Fruit fly (Drosophila melanogaster) whole organism, wandering third instar larva: ENCODE results near the gene betaGlu.

Experiments used
- Dfd ChIP-seq: fragments of >200 bp; optimal IDR thresholded peaks from 2 replicates; lab custom pipeline; 2017; ENCODE audit warnings: missing biosample characterization, missing genetic modification characterization
- HLH106 ChIP-seq: fragments of 200-800 bp; optimal IDR thresholded peaks from 3 replicates; lab custom pipeline; 2019; ENCODE audit warnings: missing biosample characterization, mild to moderate bottlenecking, missing genetic modification characterization, moderate library complexity
- Hnf4 ChIP-seq: fragments of 200-800 bp; sonication (Bioruptor generic); optimal IDR thresholded peaks from 2 replicates; lab custom pipeline; 2016; ENCODE audit warnings: missing biosample characterization, mild to moderate bottlenecking, missing genetic modification characterization
- br ChIP-seq: fragments of 200-800 bp; sonication (Bioruptor generic); optimal IDR thresholded peaks from 2 replicates; lab custom pipeline; 2016; ENCODE audit warnings: missing biosample characterization, missing genetic modification characterization
- jim ChIP-seq: fragments of 175-275, 200-325 bp; sonication (Bioruptor generic); optimal IDR thresholded peaks from 2 replicates; lab custom pipeline; 2016; ENCODE audit warnings: missing biosample characterization, mild to moderate bottlenecking, missing genetic modification characterization
- usp ChIP-seq: fragments of >200 bp; optimal IDR thresholded peaks from 2 replicates; lab custom pipeline; 2017; ENCODE audit warnings: missing biosample characterization, missing genetic modification characterization

dm6 chr3R:31764672-31765071 lies 7.0 kb downstream of the betaGlu start, which contains the start of gene CG2150:
- TF ChIP-seq HLH106 (tag; lab: Kevin White, UChicago), result no peak
- no peak for TF ChIP-seq Dfd (GFP tag; lab: Kevin White, UChicago)
- no peak for TF ChIP-seq br
- no peak for TF ChIP-seq Hnf4 (GFP tag; lab: Kevin White, UChicago)
- no peak for TF ChIP-seq usp
- TF ChIP-seq jim, result no peak
